Fruit fly (Drosophila melanogaster) whole organism, embryonic: Measurements from ENCODE around the gene CG15221.

Experiments
- Blimp-1 ChIP-seq: fragments of 200-800 bp; sonication (Bioruptor generic); optimal IDR thresholded peaks from 3 replicates; lab custom pipeline; 2018; ENCODE audit warnings: missing biosample characterization, missing genetic modification characterization, mild to moderate bottlenecking, moderate library complexity, missing genetic modification reagents
- CG10209 ChIP-seq: fragments of 200-800 bp; sonication (Bioruptor generic); optimal IDR thresholded peaks from 3 replicates; lab custom pipeline; 2017; ENCODE audit warnings: missing biosample characterization, mild to moderate bottlenecking, missing genetic modification characterization, missing genetic modification reagents
- CG10462 ChIP-seq: fragments of 200-800 bp; sonication (Bioruptor generic); optimal IDR thresholded peaks from 2 replicates; lab custom pipeline; 2016; ENCODE audit warnings: missing biosample characterization, missing genetic modification characterization
- CG14050 ChIP-seq: fragments of 200-800 bp; sonication (Bioruptor generic); IDR thresholded peaks from 3 replicates; pipeline ENCODE4 v1.3.6; 2022; ENCODE audit warnings: missing biosample characterization, missing genetic modification characterization
- CG15011 ChIP-seq: fragments of 200-800 bp; sonication (Bioruptor generic); optimal IDR thresholded peaks from 3 replicates; lab custom pipeline; 2018; ENCODE audit warnings: missing biosample characterization, mild to moderate bottlenecking, missing genetic modification characterization
- CG15269 ChIP-seq: fragments of 200-800 bp; sonication (Bioruptor generic); optimal IDR thresholded peaks from 2 replicates; lab custom pipeline; 2018; ENCODE audit warnings: missing biosample characterization, mild to moderate bottlenecking, missing genetic modification characterization, moderate library complexity
- CG16815 ChIP-seq: fragments of 200-800 bp; sonication (Bioruptor generic); optimal IDR thresholded peaks from 3 replicates; lab custom pipeline; 2017; ENCODE audit warnings: missing biosample characterization, mild to moderate bottlenecking, missing genetic modification characterization
- CG2712 ChIP-seq: fragments of 200-800 bp; optimal IDR thresholded peaks from 3 replicates; lab custom pipeline; 2019; ENCODE audit warnings: missing biosample characterization, mild to moderate bottlenecking, missing genetic modification characterization, moderate library complexity
- CG30431 ChIP-seq: fragments of 200-800 bp; sonication (Bioruptor generic); optimal IDR thresholded peaks from 2 replicates; lab custom pipeline; 2017; ENCODE audit warnings: missing biosample characterization, missing genetic modification characterization
- CG34376 ChIP-seq: fragments of 200-800 bp; sonication (Bioruptor generic); optimal IDR thresholded peaks from 2 replicates; lab custom pipeline; 2018; ENCODE audit warnings: missing biosample characterization, mild to moderate bottlenecking, missing genetic modification characterization
- CG3847 ChIP-seq: fragments of 200-800 bp; sonication (Bioruptor generic); IDR thresholded peaks from 2 replicates; pipeline ENCODE4 v1.3.6; 2022; ENCODE audit warnings: missing biosample characterization, missing genetic modification characterization
- CG6813 ChIP-seq: fragments of 200-800 bp; sonication (Bioruptor generic); optimal IDR thresholded peaks from 2 replicates; lab custom pipeline; 2017; ENCODE audit warnings: missing biosample characterization, missing genetic modification characterization, mild to moderate bottlenecking, moderate library complexity, missing genetic modification reagents
- CG7556 ChIP-seq: fragments of 200-800 bp; sonication (Bioruptor generic); optimal IDR thresholded peaks from 2 replicates; lab custom pipeline; 2017; ENCODE audit warnings: missing biosample characterization, mild to moderate bottlenecking, missing genetic modification characterization
- CG9609 ChIP-seq: fragments of 200-800 bp; sonication (Bioruptor generic); optimal IDR thresholded peaks from 3 replicates; lab custom pipeline; 2016; ENCODE audit warnings: missing biosample characterization, missing genetic modification characterization
- Chrac-16 ChIP-seq: fragments of 200-800 bp; sonication (Bioruptor generic); optimal IDR thresholded peaks from 3 replicates; lab custom pipeline; 2016; ENCODE audit warnings: missing biosample characterization, missing genetic modification characterization
- E2f1 ChIP-seq: fragments of 200-800 bp; sonication (Bioruptor generic); IDR thresholded peaks from 2 replicates; pipeline ENCODE4 v1.3.6; 2022; ENCODE audit warnings: missing biosample characterization, missing genetic modification characterization
- E2f2 ChIP-seq: fragments of 200-800 bp; sonication (Bioruptor generic); IDR thresholded peaks from 2 replicates; pipeline ENCODE4 v1.3.6; 2022; ENCODE audit warnings: missing biosample characterization, missing genetic modification characterization
- Fer1 ChIP-seq: fragments of 200-800 bp; sonication (Bioruptor generic); optimal IDR thresholded peaks from 2 replicates; lab custom pipeline; 2017; ENCODE audit warnings: missing biosample characterization, mild to moderate bottlenecking, missing genetic modification characterization
- Fer2 ChIP-seq: fragments of 200-800 bp; sonication (Bioruptor generic); optimal IDR thresholded peaks from 2 replicates; lab custom pipeline; 2018; ENCODE audit warnings: missing biosample characterization, mild to moderate bottlenecking, missing genetic modification characterization, moderate library complexity
- H15 ChIP-seq: fragments of 200-800 bp; sonication (Bioruptor generic); IDR thresholded peaks from 3 replicates; pipeline ENCODE4 v1.3.6; 2022; ENCODE audit warnings: missing biosample characterization, missing genetic modification characterization
- Hand ChIP-seq: fragments of 200-800 bp; sonication (Bioruptor generic); optimal IDR thresholded peaks from 2 replicates; lab custom pipeline; 2017; ENCODE audit warnings: mild to moderate bottlenecking, missing biosample characterization, missing genetic modification reagents, missing genetic modification characterization
- Hr3 ChIP-seq: fragments of 200-800 bp; sonication (Bioruptor generic); optimal IDR thresholded peaks from 3 replicates; lab custom pipeline; 2016; ENCODE audit warnings: missing biosample characterization, missing genetic modification characterization
- Hr78 ChIP-seq, 2 experiments: fragments of 200-800 bp in 1 of 2; fragments of >200 bp in 1 of 2; sonication (Bioruptor generic) in 1 of 2; optimal IDR thresholded peaks; 2 replicates each; lab custom pipeline; 2017 to 2019; ENCODE audit warnings: missing biosample characterization in 2 of 2, missing genetic modification characterization in 2 of 2, mild to moderate bottlenecking in 1 of 2, moderate library complexity in 1 of 2
- Meics ChIP-seq: fragments of 200-800 bp; sonication (Bioruptor generic); optimal IDR thresholded peaks from 2 replicates; lab custom pipeline; 2017; ENCODE audit warnings: missing biosample characterization, mild to moderate bottlenecking, missing genetic modification characterization
- NC2α ChIP-seq: fragments of 200-800 bp; sonication (Bioruptor generic); optimal IDR thresholded peaks from 2 replicates; lab custom pipeline; 2016; ENCODE audit warnings: missing biosample characterization, missing genetic modification characterization
- PHDP ChIP-seq: fragments of 200-800 bp; sonication (Bioruptor generic); optimal IDR thresholded peaks from 3 replicates; lab custom pipeline; 2018; ENCODE audit warnings: missing biosample characterization, mild to moderate bottlenecking, missing genetic modification characterization, moderate library complexity
- btn ChIP-seq: fragments of 200-800 bp; sonication (Bioruptor generic); optimal IDR thresholded peaks from 2 replicates; lab custom pipeline; 2016; ENCODE audit warnings: missing biosample characterization, missing genetic modification characterization
- crol ChIP-seq: fragments of 200-800 bp; sonication (Bioruptor generic); IDR thresholded peaks from 2 replicates; pipeline ENCODE4 v1.3.6; 2022; ENCODE audit warnings: missing biosample characterization, missing genetic modification characterization
- disco-r ChIP-seq: fragments of 200-800 bp; sonication (Bioruptor generic); optimal IDR thresholded peaks from 2 replicates; lab custom pipeline; 2016; ENCODE audit warnings: missing biosample characterization, missing genetic modification characterization
- emc ChIP-seq: fragments of 200-800 bp; sonication (Bioruptor generic); optimal IDR thresholded peaks from 2 replicates; lab custom pipeline; 2016; ENCODE audit warnings: missing biosample characterization, missing genetic modification characterization
- eyg ChIP-seq: fragments of 200-800 bp; sonication (Bioruptor generic); optimal IDR thresholded peaks from 3 replicates; lab custom pipeline; 2016; ENCODE audit warnings: missing biosample characterization, missing genetic modification characterization
- gcm ChIP-seq: fragments of 200-800 bp; sonication (Bioruptor generic); optimal IDR thresholded peaks from 2 replicates; lab custom pipeline; 2019; ENCODE audit warnings: missing biosample characterization, mild to moderate bottlenecking, missing genetic modification characterization, moderate library complexity
- ham ChIP-seq: fragments of 200-800 bp; sonication (Bioruptor generic); IDR thresholded peaks from 2 replicates; pipeline ENCODE4 v1.3.6; 2022; ENCODE audit warnings: missing biosample characterization, missing genetic modification characterization
- hbn ChIP-seq: fragments of 200-800 bp; sonication (Bioruptor generic); IDR thresholded peaks from 2 replicates; pipeline ENCODE4 v1.3.6; 2022; ENCODE audit warnings: missing biosample characterization, missing genetic modification characterization; ENCODE audit not compliant: partially characterized antibody
- kni ChIP-seq: fragments of 200-800 bp; sonication (Bioruptor generic); optimal IDR thresholded peaks from 3 replicates; lab custom pipeline; 2017; ENCODE audit warnings: mild to moderate bottlenecking, missing biosample characterization, missing genetic modification reagents, missing genetic modification characterization
- nmo ChIP-seq: fragments of 200-800 bp; sonication (Bioruptor generic); optimal IDR thresholded peaks from 2 replicates; lab custom pipeline; 2018; ENCODE audit warnings: missing biosample characterization, mild to moderate bottlenecking, missing genetic modification characterization, moderate library complexity
- nom ChIP-seq: fragments of 200-800 bp; sonication (Bioruptor generic); optimal IDR thresholded peaks from 2 replicates; lab custom pipeline; 2017; ENCODE audit warnings: missing biosample characterization, missing genetic modification characterization, mild to moderate bottlenecking, moderate library complexity, missing genetic modification reagents
- pfk ChIP-seq: fragments of 200-800 bp; sonication (Bioruptor generic); optimal IDR thresholded peaks from 2 replicates; lab custom pipeline; 2018; ENCODE audit warnings: missing biosample characterization, mild to moderate bottlenecking, missing genetic modification characterization, moderate library complexity
- psq ChIP-seq: fragments of 200-800 bp; sonication (Bioruptor generic); optimal IDR thresholded peaks from 2 replicates; lab custom pipeline; 2017; ENCODE audit warnings: missing biosample characterization, missing genetic modification characterization
- sens-2 ChIP-seq: fragments of 200-800 bp; sonication (Bioruptor generic); IDR thresholded peaks from 2 replicates; pipeline ENCODE4 v1.3.6; 2022; ENCODE audit warnings: missing biosample characterization, missing genetic modification characterization
- so ChIP-seq: fragments of 200-800 bp; sonication (Bioruptor generic); IDR thresholded peaks from 3 replicates; pipeline ENCODE4 v1.3.6; 2022; ENCODE audit warnings: missing biosample characterization, missing genetic modification characterization
- sqz ChIP-seq: fragments of 200-800 bp; sonication (Bioruptor generic); optimal IDR thresholded peaks from 3 replicates; lab custom pipeline; 2018; ENCODE audit warnings: missing biosample characterization, mild to moderate bottlenecking, missing genetic modification characterization
- twi ChIP-seq: fragments of 200-800 bp; optimal IDR thresholded peaks from 2 replicates; lab custom pipeline; 2019; ENCODE audit warnings: missing biosample characterization, mild to moderate bottlenecking, missing genetic modification characterization, moderate library complexity
- wdn ChIP-seq: fragments of 200-800 bp; sonication (Bioruptor generic); IDR thresholded peaks from 2 replicates; pipeline ENCODE4 v1.3.6; 2022; ENCODE audit warnings: missing biosample characterization, missing genetic modification characterization

CG15221 gene

dm6 chrX:11685918-11686640 lies 38.0 kb upstream of the CG15221 start (continued):
- TF ChIP-seq CG6813 (GFP tag; lab: Kevin White, UChicago) (peak; percentile 69), Chrac-16 (GFP tag; lab: Kevin White, UChicago) (no peak), CG14050 (GFP tag; lab: Robert Waterston, UW) (no peak), disco-r (peak; percentile 22), CG16815 (GFP tag; lab: Kevin White, UChicago) (no peak), CG30431 (no peak), Hr3 (GFP tag; lab: Kevin White, UChicago) (no peak), eyg (GFP tag; lab: Kevin White, UChicago) (peak; percentile 51), E2f2 (GFP tag; lab: Robert Waterston, UW) (no peak; the same call in 1 of the 2 replicates), pfk (GFP tag; lab: Kevin White, UChicago) (peak; percentile 51), Meics (GFP tag; lab: Kevin White, UChicago) (peak; percentile 49), ham (GFP tag; lab: Robert Waterston, UW) (no peak), emc (GFP tag; lab: Kevin White, UChicago) (no peak), CG15011 (GFP tag; lab: Kevin White, UChicago) (peak; percentile 38), NC2α (peak; percentile 28), btn (GFP tag; lab: Kevin White, UChicago) (no peak), CG7556 (GFP tag; lab: Kevin White, UChicago) (peak; percentile 28), sqz (GFP tag; lab: Kevin White, UChicago) (peak; percentile 86), Fer2 (tag; lab: Kevin White, UChicago) (no peak)

dm6 chrX:11686675-11687074 lies 37.4 kb upstream of the CG15221 start:
- peak; percentile 39 for TF ChIP-seq kni (GFP tag; lab: Kevin White, UChicago)
- TF ChIP-seq PHDP, result no peak
- peak; percentile 52 for TF ChIP-seq twi (tag; lab: Kevin White, UChicago)
- no peak for TF ChIP-seq CG34376 (GFP tag; lab: Kevin White, UChicago)
- TF ChIP-seq CG3847, result no peak
- no peak for TF ChIP-seq wdn (GFP tag; lab: Robert Waterston, UW)
- peak; percentile 77 for TF ChIP-seq crol (GFP tag; lab: Robert Waterston, UW)
- TF ChIP-seq CG9609 (GFP tag; lab: Kevin White, UChicago), result no peak
- no peak for TF ChIP-seq Hand (GFP tag; lab: Kevin White, UChicago)
- no peak for TF ChIP-seq gcm (GFP tag; lab: Kevin White, UChicago)
- TF ChIP-seq CG2712, result no peak
- no peak for TF ChIP-seq Fer1 (GFP tag; lab: Kevin White, UChicago)
- TF ChIP-seq so (GFP tag; lab: Robert Waterston, UW), result no peak
- no peak for TF ChIP-seq E2f1 (GFP tag; lab: Robert Waterston, UW)
- TF ChIP-seq CG15011 (GFP tag; lab: Kevin White, UChicago), result no peak
- TF ChIP-seq Blimp-1, result peak; percentile 53
- TF ChIP-seq psq, result no peak
- TF ChIP-seq nmo (GFP tag; lab: Kevin White, UChicago), result no peak
- peak in 1 of 2 experiments; percentile 44 for TF ChIP-seq Hr78 (GFP tag; optimal IDR thresholded peaks at IDR 0.05; lab: Kevin White, UChicago)
- no peak for TF ChIP-seq CG15269
- no peak for TF ChIP-seq CG10462 (GFP tag; lab: Kevin White, UChicago)
- no peak for TF ChIP-seq H15
- no peak for TF ChIP-seq sens-2
- TF ChIP-seq hbn (GFP tag; lab: Robert Waterston, UW), result no peak
- no peak for TF ChIP-seq CG10209 (GFP tag; lab: Kevin White, UChicago)
- peak; percentile 48 for TF ChIP-seq nom (GFP tag; lab: Kevin White, UChicago)
